Worm (Caenorhabditis elegans): Measurements from ENCODE around the gene clc-27.

clc-27 gene

ce11 chrIII:1016080-1016479 is 7.9 kb downstream of the clc-27 start, which contains the start of gene Y34F4.3:
Y34F4.3 (minus strand) TSS chrIII:1016180.
- TF ChIP-seq ama-1 (optimal IDR thresholded peaks at IDR 0.05), result no peak
- TF ChIP-seq elt-1 (tag; optimal IDR thresholded peaks at IDR 0.05), result no peak
- TF ChIP-seq sem-4 (tag; optimal IDR thresholded peaks at IDR 0.05), result no peak

ce11 chrIII:1020732-1021131 is 12.5 kb downstream of the clc-27 start, which contains the start of gene clc-23:
clc-23 (plus strand) TSS chrIII:1020954.
- peak; percentile 37 for TF ChIP-seq fos-1 (tag; optimal IDR thresholded peaks at IDR 0.05)
- TF ChIP-seq alr-1 (tag; optimal IDR thresholded peaks at IDR 0.05), result no peak

- no peak for TF ChIP-seq unc-39 (tag; optimal IDR thresholded peaks at IDR 0.05)
- peak; percentile 58 for TF ChIP-seq fos-1 (tag; optimal IDR thresholded peaks at IDR 0.05)
- TF ChIP-seq ZK546.5 (tag; optimal IDR thresholded peaks at IDR 0.05), result no peak
- no peak for TF ChIP-seq ceh-16 (tag; optimal IDR thresholded peaks at IDR 0.05)
- TF ChIP-seq peb-1 (tag; optimal IDR thresholded peaks at IDR 0.05), result no peak
- no peak for TF ChIP-seq lsy-2 (tag; optimal IDR thresholded peaks at IDR 0.05)
- TF ChIP-seq mbf-1 (tag; optimal IDR thresholded peaks at IDR 0.05), result no peak
Measured at ce11 chrIII:1026261-1026660, 18.1 kb downstream of the clc-27 start, which contains the start of gene clc-25. clc-25 (minus strand) TSS chrIII:1026361.

DNA sequence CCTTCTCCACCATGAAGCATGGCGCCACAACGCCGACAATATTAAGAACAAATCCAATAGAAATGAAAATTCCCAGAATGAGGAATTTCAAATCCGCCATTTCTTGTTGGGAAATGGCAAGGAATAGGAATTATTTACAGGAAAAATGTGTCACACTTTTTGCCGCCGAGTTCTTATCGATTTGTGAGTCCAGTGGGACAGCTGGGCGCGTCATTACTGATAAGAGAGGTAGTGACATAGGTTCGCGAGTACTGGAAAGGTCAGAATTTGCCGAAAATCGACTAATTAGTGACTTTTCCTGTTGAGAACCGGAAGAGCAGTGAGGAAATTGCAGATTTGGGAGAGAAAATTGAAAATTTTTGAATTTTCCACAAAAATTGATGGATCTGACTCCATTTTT is 20.0 kb downstream of the clc-27 start:
- no peak for TF ChIP-seq ceh-16 (tag; optimal IDR thresholded peaks at IDR 0.05)
- peak; percentile 88 for TF ChIP-seq fos-1 (tag; optimal IDR thresholded peaks at IDR 0.05)
- TF ChIP-seq sma-9 (GFP tag; optimal IDR thresholded peaks at IDR 0.05), result peak; percentile 16
- no peak for TF ChIP-seq sma-9 (tag; optimal IDR thresholded peaks at IDR 0.05)

DNA sequence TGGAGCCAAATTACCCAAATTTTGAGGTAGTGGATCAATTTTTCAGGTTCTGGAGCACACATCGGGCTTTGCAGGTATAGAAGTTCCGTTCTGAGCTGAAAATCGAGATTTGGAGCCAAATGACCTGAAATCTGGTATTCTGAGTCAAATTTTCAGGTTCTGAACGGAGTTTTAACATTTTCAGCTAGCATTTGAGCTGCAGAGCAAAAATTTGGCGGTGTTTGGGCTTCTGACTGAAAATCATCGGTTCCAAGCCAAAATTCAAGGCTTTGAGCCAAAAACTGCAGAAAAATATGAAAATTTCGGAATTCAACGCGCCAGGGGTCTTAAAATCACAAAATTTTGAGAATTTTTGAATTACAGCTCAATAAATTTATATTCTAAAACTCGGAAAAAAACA is 22.8 kb downstream of the clc-27 start, which contains the start of the genes clc-26 and E_BE45912.2:
TSS of gene clc-26 (minus strand) at position 101 of the 400 bp plus-strand sequence.
TSS of gene E_BE45912.2 (minus strand) at position 139 of the 400 bp plus-strand sequence.
- TF ChIP-seq lin-13 (GFP tag; optimal IDR thresholded peaks at IDR 0.05), result no peak
- TF ChIP-seq ceh-16 (tag; optimal IDR thresholded peaks at IDR 0.05), result no peak
- TF ChIP-seq nhr-21 (tag; optimal IDR thresholded peaks at IDR 0.05), result no peak
- no peak for TF ChIP-seq sem-4 (tag; optimal IDR thresholded peaks at IDR 0.05)
- TF ChIP-seq snpc-4 (tag; optimal IDR thresholded peaks at IDR 0.05), result no peak
- TF ChIP-seq elt-1 (tag; optimal IDR thresholded peaks at IDR 0.05), result no peak
- TF ChIP-seq nhr-11 (tag; optimal IDR thresholded peaks at IDR 0.05), result no peak

DNA sequence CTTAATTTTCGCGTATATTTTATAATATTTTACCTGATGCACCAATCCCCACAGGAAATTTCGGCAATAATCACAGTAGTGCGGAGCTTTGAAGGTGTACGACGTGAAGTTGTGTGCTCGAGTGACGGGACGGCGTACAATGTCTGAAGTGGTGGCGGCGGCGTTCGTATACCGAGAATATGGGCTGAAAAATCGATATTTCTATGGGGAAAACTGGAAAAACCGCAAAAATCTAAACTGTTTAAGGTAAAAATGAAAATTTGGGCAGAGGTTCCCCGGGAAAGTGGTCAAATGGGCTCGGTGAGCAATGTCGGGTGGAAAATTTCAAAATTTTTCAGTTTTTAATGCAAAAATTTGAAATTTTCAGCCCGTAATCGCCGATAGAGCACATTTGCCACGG is 26.7 kb downstream of the clc-27 start:
- TF ChIP-seq dmd-4 (tag; optimal IDR thresholded peaks at IDR 0.05) (no peak), mbf-1 (tag; optimal IDR thresholded peaks at IDR 0.05) (no peak), crh-2 (tag; optimal IDR thresholded peaks at IDR 0.05) (no peak), nhr-129 (tag; optimal IDR thresholded peaks at IDR 0.05) (no peak), aly-2 (tag; optimal IDR thresholded peaks at IDR 0.05) (no peak)

- no peak for TF ChIP-seq lin-11 (tag; optimal IDR thresholded peaks at IDR 0.05)
- no peak for TF ChIP-seq mdl-1 (tag; optimal IDR thresholded peaks at IDR 0.05)
- TF ChIP-seq unc-55 (GFP tag; optimal IDR thresholded peaks at IDR 0.05), result peak; percentile 57
- peak; percentile 53 for TF ChIP-seq nhr-25 (tag; optimal IDR thresholded peaks at IDR 0.05)
- no peak for TF ChIP-seq mbf-1 (tag; optimal IDR thresholded peaks at IDR 0.05)
- peak; percentile 12 for TF ChIP-seq fos-1 (tag; optimal IDR thresholded peaks at IDR 0.05)
- peak; percentile 63 for TF ChIP-seq gmeb-1 (tag; optimal IDR thresholded peaks at IDR 0.05)
- peak; percentile 63 for TF ChIP-seq lin-13 (GFP tag; optimal IDR thresholded peaks at IDR 0.05)
- peak; percentile 24 for TF ChIP-seq F13H6.1 (tag; optimal IDR thresholded peaks at IDR 0.05)
- TF ChIP-seq lsy-2 (tag; optimal IDR thresholded peaks at IDR 0.05), result peak; percentile 60 to 77
- TF ChIP-seq lin-39 (tag; optimal IDR thresholded peaks at IDR 0.05), result no peak
- TF ChIP-seq elt-3 (tag; optimal IDR thresholded peaks at IDR 0.05), result no peak
- peak; percentile 69 for TF ChIP-seq C34F6.9 (tag; optimal IDR thresholded peaks at IDR 0.05)
- TF ChIP-seq sem-4 (tag; optimal IDR thresholded peaks at IDR 0.05), result no peak
- TF ChIP-seq mab-5 (tag; optimal IDR thresholded peaks at IDR 0.05), result peak; percentile 4
- peak; percentile 9 for TF ChIP-seq sma-9 (GFP tag; optimal IDR thresholded peaks at IDR 0.05)
- TF ChIP-seq sma-9 (tag; optimal IDR thresholded peaks at IDR 0.05), result no peak
- TF ChIP-seq ceh-82 (tag; optimal IDR thresholded peaks at IDR 0.05), result no peak
Measured at ce11 chrIII:1037173-1037572, 29.0 kb downstream of the clc-27 start, which contains the start of the genes chin-1 and BE0003N10.1. chin-1 (minus strand) TSS chrIII:1037212. BE0003N10.1 (plus strand) TSS chrIII:1037492.
